Worm (Caenorhabditis elegans) whole organism, L1 larva: ENCODE results near the gene F56B6.6.

ENCODE experiments used
- C04F5.9 ChIP-seq: sonication (generic microtip); optimal IDR thresholded peaks from 2 replicates; lab custom pipeline; 2016; ENCODE audit warnings: missing genetic modification characterization, missing compliant biosample characterization
- C34B4.2 ChIP-seq: sonication (generic microtip); optimal IDR thresholded peaks from 2 replicates; lab custom pipeline; 2017; ENCODE audit warnings: mild to moderate bottlenecking, missing genetic modification characterization, missing compliant biosample characterization
- F16B12.6 ChIP-seq: fragments of 150-350 bp; optimal IDR thresholded peaks from 2 replicates; lab custom pipeline; 2014; ENCODE audit warnings: missing biosample characterization, missing genetic modification characterization
- Y116A8C.19 ChIP-seq: sonication (generic microtip); optimal IDR thresholded peaks from 2 replicates; lab custom pipeline; 2016; ENCODE audit warnings: missing compliant biosample characterization, missing genetic modification characterization, borderline replicate concordance
- alr-1 ChIP-seq: fragments of 200-800 bp; sonication (Bioruptor generic); optimal IDR thresholded peaks from 2 replicates; lab custom pipeline; 2018; ENCODE audit warnings: borderline replicate concordance, mild to moderate bottlenecking, missing genetic modification characterization, missing compliant biosample characterization
- aly-2 ChIP-seq: fragments of 150-350 bp; optimal IDR thresholded peaks from 2 replicates; lab custom pipeline; 2014; ENCODE audit warnings: missing biosample characterization, missing genetic modification characterization
- ama-1 ChIP-seq: fragments of 150-350 bp; optimal IDR thresholded peaks from 2 replicates; lab custom pipeline; 2014
- ceh-8 ChIP-seq: fragments of 200-800 bp; sonication (Bioruptor generic); optimal IDR thresholded peaks from 2 replicates; lab custom pipeline; 2018; ENCODE audit warnings: mild to moderate bottlenecking, missing genetic modification characterization, moderate library complexity, missing compliant biosample characterization
- ceh-82 ChIP-seq, 3 experiments: fragments of 150-350 bp in 1 of 3; sonication (generic microtip) in 2 of 3; optimal IDR thresholded peaks; 2 replicates each; lab custom pipeline; 2014 to 2017; ENCODE audit warnings: missing biosample characterization in 3 of 3, missing genetic modification characterization in 3 of 3
- ceh-88 ChIP-seq: fragments of 200-800 bp; sonication (Bioruptor generic); IDR thresholded peaks from 2 replicates; pipeline ENCODE4 v1.3.6; 2022; ENCODE audit warnings: missing genetic modification characterization, missing compliant biosample characterization
- ceh-90 ChIP-seq: sonication (generic microtip); optimal IDR thresholded peaks from 2 replicates; lab custom pipeline; 2016; ENCODE audit warnings: missing genetic modification characterization, missing compliant biosample characterization
- ces-1 ChIP-seq: fragments of 150-350 bp; optimal IDR thresholded peaks from 2 replicates; lab custom pipeline; 2014; ENCODE audit warnings: missing biosample characterization, missing genetic modification reagents, missing genetic modification characterization
- efl-1 ChIP-seq, 4 experiments: fragments of 150-350 bp; optimal IDR thresholded peaks in 3 of 4; peaks in 1 of 4; 1 replicate in 1 of 4; 2 replicates in 3 of 4; lab custom pipeline; 2014; ENCODE audit warnings: missing biosample characterization in 2 of 4, missing genetic modification characterization in 2 of 4, missing genetic modification reagents in 2 of 4
- efl-3 ChIP-seq: fragments of 200-800 bp; sonication (Bioruptor generic); optimal IDR thresholded peaks from 2 replicates; lab custom pipeline; 2018; ENCODE audit warnings: mild to moderate bottlenecking, missing genetic modification characterization, missing compliant biosample characterization
- egl-13 ChIP-seq: sonication (generic microtip); optimal IDR thresholded peaks from 2 replicates; lab custom pipeline; 2016; ENCODE audit warnings: missing genotype, missing genetic modification reagents, missing genetic modification characterization, missing compliant biosample characterization
- egl-27 ChIP-seq, 2 experiments: fragments of 150-350 bp in 1 of 2; sonication (generic microtip); optimal IDR thresholded peaks; 3 replicates each; lab custom pipeline; 2017 to 2018; ENCODE audit warnings: missing biosample characterization in 2 of 2, missing genetic modification characterization in 2 of 2, missing genetic modification reagents in 2 of 2
- elt-3 ChIP-seq, 6 experiments: fragments of 150-350 bp in 1 of 6; sonication (generic microtip); optimal IDR thresholded peaks; 2 replicates each; lab custom pipeline; 2017 to 2018; ENCODE audit warnings: missing biosample characterization in 6 of 6, missing genetic modification characterization in 6 of 6, inconsistent platforms in 1 of 6
- fkh-10 ChIP-seq: sonication (generic microtip); optimal IDR thresholded peaks from 2 replicates; lab custom pipeline; 2017; ENCODE audit warnings: missing biosample characterization, missing genetic modification reagents, missing genetic modification characterization
- fkh-4 ChIP-seq: sonication (generic microtip); optimal IDR thresholded peaks from 2 replicates; lab custom pipeline; 2016; ENCODE audit warnings: missing compliant biosample characterization, missing genetic modification characterization, borderline replicate concordance
- fkh-8 ChIP-seq: sonication (generic microtip); optimal IDR thresholded peaks from 2 replicates; lab custom pipeline; 2016; ENCODE audit warnings: mild to moderate bottlenecking, missing genetic modification characterization, missing compliant biosample characterization
- fos-1 ChIP-seq: fragments of 150-350 bp; optimal IDR thresholded peaks from 2 replicates; lab custom pipeline; 2014; ENCODE audit warnings: missing biosample characterization, missing genetic modification characterization
- grh-1 ChIP-seq: fragments of 200-800 bp; sonication (Bioruptor generic); IDR thresholded peaks from 2 replicates; pipeline ENCODE4 v1.3.6; 2022; ENCODE audit warnings: missing genetic modification reagents, missing genetic modification characterization, missing compliant biosample characterization
- hlh-17 ChIP-seq: fragments of 200-800 bp; sonication (Bioruptor generic); optimal IDR thresholded peaks from 2 replicates; lab custom pipeline; 2018; ENCODE audit warnings: missing genetic modification characterization, mild to moderate bottlenecking, missing compliant biosample characterization, moderate library complexity, borderline replicate concordance
- irx-1 ChIP-seq: sonication (generic microtip); optimal IDR thresholded peaks from 2 replicates; lab custom pipeline; 2016; ENCODE audit warnings: missing genetic modification characterization, missing compliant biosample characterization
- isw-1 ChIP-seq: fragments of 200-800 bp; sonication (Bioruptor generic); IDR thresholded peaks from 2 replicates; pipeline ENCODE4 v1.3.6; 2022; ENCODE audit warnings: missing genetic modification characterization, missing compliant biosample characterization
- lin-14 ChIP-seq: fragments of 200-800 bp; sonication (Bioruptor generic); optimal IDR thresholded peaks from 2 replicates; lab custom pipeline; 2018; ENCODE audit warnings: mild to moderate bottlenecking, missing genetic modification characterization, moderate library complexity, missing compliant biosample characterization
- lir-3 ChIP-seq: sonication (generic microtip); optimal IDR thresholded peaks from 2 replicates; lab custom pipeline; 2016; ENCODE audit warnings: mild to moderate bottlenecking, missing genetic modification characterization, moderate library complexity, missing compliant biosample characterization; ENCODE audit not compliant: poor library complexity
- mdl-1 ChIP-seq, 2 experiments: fragments of 150-350 bp; optimal IDR thresholded peaks; 2 replicates each; lab custom pipeline; 2014 to 2017; ENCODE audit warnings: missing biosample characterization in 2 of 2, missing genetic modification characterization in 2 of 2, inconsistent platforms in 1 of 2
- mef-2 ChIP-seq: fragments of 150-350 bp; optimal IDR thresholded peaks from 2 replicates; lab custom pipeline; 2014; ENCODE audit warnings: missing biosample characterization, missing genetic modification characterization
- nhr-12 ChIP-seq: sonication (generic microtip); optimal IDR thresholded peaks from 2 replicates; lab custom pipeline; 2017; ENCODE audit warnings: missing biosample characterization, missing genetic modification characterization
- nhr-19 ChIP-seq: fragments of 200-800 bp; sonication (Bioruptor generic); conservative IDR thresholded peaks from 2 replicates; pipeline ENCODE4 v1.3.6; 2022; ENCODE audit warnings: missing genetic modification characterization, missing compliant biosample characterization
- nhr-28 ChIP-seq: fragments of 150-350 bp; optimal IDR thresholded peaks from 2 replicates; lab custom pipeline; 2014; ENCODE audit warnings: missing biosample characterization, missing genetic modification characterization
- nhr-47 ChIP-seq: sonication (generic microtip); optimal IDR thresholded peaks from 2 replicates; lab custom pipeline; 2016; ENCODE audit warnings: mild to moderate bottlenecking, missing genetic modification characterization, moderate library complexity, missing compliant biosample characterization
- nhr-71 ChIP-seq: sonication (generic microtip); optimal IDR thresholded peaks from 2 replicates; lab custom pipeline; 2016; ENCODE audit warnings: mild to moderate bottlenecking, missing genetic modification characterization, moderate library complexity, missing compliant biosample characterization
- nhr-76 ChIP-seq: sonication (generic microtip); optimal IDR thresholded peaks from 2 replicates; lab custom pipeline; 2017; ENCODE audit warnings: missing biosample characterization, missing genetic modification characterization
- nhr-77 ChIP-seq: fragments of 150-350 bp; optimal IDR thresholded peaks from 2 replicates; lab custom pipeline; 2014; ENCODE audit warnings: missing biosample characterization, missing genetic modification characterization
- nhr-84 ChIP-seq: sonication (generic microtip); optimal IDR thresholded peaks from 2 replicates; lab custom pipeline; 2017; ENCODE audit warnings: missing biosample characterization, missing genetic modification characterization
- pax-3 ChIP-seq: fragments of 200-800 bp; sonication (Bioruptor generic); optimal IDR thresholded peaks from 2 replicates; lab custom pipeline; 2018; ENCODE audit warnings: mild to moderate bottlenecking, missing genetic modification characterization, moderate library complexity, missing compliant biosample characterization
- pqm-1 ChIP-seq: sonication (generic microtip); optimal IDR thresholded peaks from 3 replicates; lab custom pipeline; 2017; ENCODE audit warnings: missing biosample characterization, missing genetic modification characterization
- rnt-1 ChIP-seq: sonication (generic microtip); optimal IDR thresholded peaks from 2 replicates; lab custom pipeline; 2016; ENCODE audit warnings: mild to moderate bottlenecking, missing genetic modification characterization, moderate library complexity, missing compliant biosample characterization
- skn-1 ChIP-seq: fragments of 150-350 bp; optimal IDR thresholded peaks from 2 replicates; lab custom pipeline; 2014; ENCODE audit warnings: missing biosample characterization, missing genetic modification characterization
- snpc-4 ChIP-seq: fragments of 150-350 bp; optimal IDR thresholded peaks from 2 replicates; lab custom pipeline; 2014; ENCODE audit warnings: missing biosample characterization, missing genetic modification characterization
- sptf-1 ChIP-seq: fragments of 150-350 bp; optimal IDR thresholded peaks from 2 replicates; lab custom pipeline; 2014; ENCODE audit warnings: missing biosample characterization, missing genetic modification characterization
- sup-37 ChIP-seq: fragments of 200-800 bp; sonication (Bioruptor generic); optimal IDR thresholded peaks from 2 replicates; lab custom pipeline; 2018; ENCODE audit warnings: mild to moderate bottlenecking, missing genetic modification characterization, missing compliant biosample characterization
- swsn-7 ChIP-seq: sonication (generic microtip); optimal IDR thresholded peaks from 2 replicates; lab custom pipeline; 2016; ENCODE audit warnings: missing genetic modification characterization, missing compliant biosample characterization
- tbx-2 ChIP-seq: sonication (generic microtip); optimal IDR thresholded peaks from 2 replicates; lab custom pipeline; 2016; ENCODE audit warnings: missing genetic modification characterization, missing compliant biosample characterization
- tlp-1 ChIP-seq: fragments of 150-350 bp; optimal IDR thresholded peaks from 2 replicates; lab custom pipeline; 2014; ENCODE audit warnings: missing biosample characterization, missing genetic modification characterization
- unc-30 ChIP-seq: sonication (generic microtip); optimal IDR thresholded peaks from 2 replicates; lab custom pipeline; 2017; ENCODE audit warnings: missing biosample characterization, missing genetic modification characterization
- unc-62 ChIP-seq: fragments of 150-350 bp; optimal IDR thresholded peaks from 2 replicates; lab custom pipeline; 2014; ENCODE audit warnings: missing biosample characterization, missing genetic modification reagents, missing genetic modification characterization
- unc-98 ChIP-seq: fragments of 200-800 bp; sonication (Bioruptor generic); IDR thresholded peaks from 2 replicates; pipeline ENCODE4 v1.3.6; 2022; ENCODE audit warnings: missing genetic modification characterization, missing compliant biosample characterization
- vab-15 ChIP-seq: sonication (generic microtip); optimal IDR thresholded peaks from 2 replicates; lab custom pipeline; 2017; ENCODE audit warnings: missing genotype, mild to moderate bottlenecking, missing genetic modification characterization, missing compliant biosample characterization
- xbp-1 ChIP-seq: sonication (generic microtip); optimal IDR thresholded peaks from 2 replicates; lab custom pipeline; 2016; ENCODE audit warnings: missing genetic modification characterization, missing compliant biosample characterization
- ztf-4 ChIP-seq: fragments of 150-350 bp; optimal IDR thresholded peaks from 2 replicates; lab custom pipeline; 2014; ENCODE audit warnings: missing biosample characterization, missing genetic modification characterization

Gene F56B6.6

DNA sequence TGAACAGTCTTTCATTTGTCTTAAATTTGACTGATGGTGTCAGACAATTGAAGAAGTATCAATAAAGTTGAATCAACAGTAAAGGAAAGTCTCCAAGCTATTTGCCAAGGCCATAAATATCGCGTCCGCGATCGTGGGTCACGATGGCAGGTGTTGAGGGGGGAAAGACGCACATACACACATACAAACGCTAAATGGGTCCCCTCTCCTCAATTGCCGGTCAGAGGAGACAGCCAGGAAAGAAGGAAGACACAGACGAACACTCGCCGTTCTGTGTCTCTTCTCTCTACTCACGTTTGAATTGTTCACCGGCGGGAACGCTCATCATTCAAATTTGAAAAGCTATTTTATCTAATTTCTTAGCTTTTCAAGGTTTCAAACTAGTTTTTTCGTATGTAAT lies 8.0 kb upstream of the F56B6.6 start (continued):
- TF ChIP-seq nhr-19 (GFP tag; lab: Robert Waterston, UW) (0 out of 2 replicates have a peak, but pooled peaks have one; percentile 3), xbp-1 (tag; lab: Kevin White, UChicago) (no peak), nhr-77 (tag; lab: Kevin White, UChicago) (no peak), ztf-4 (tag; lab: Kevin White, UChicago) (no peak), isw-1 (GFP tag; lab: Robert Waterston, UW) (no peak), fkh-10 (no peak), C04F5.9 (tag; lab: Kevin White, UChicago) (no peak), fkh-4 (tag; lab: Kevin White, UChicago) (no peak), skn-1 (tag; lab: Kevin White, UChicago) (no peak), fkh-8 (tag; lab: Kevin White, UChicago) (no peak), nhr-12 (no peak), C34B4.2 (tag; lab: Kevin White, UChicago) (no peak), vab-15 (tag; lab: Kevin White, UChicago) (no peak), nhr-76 (no peak), sptf-1 (no peak), F16B12.6 (no peak), irx-1 (no peak), alr-1 (tag; lab: Kevin White, UChicago) (no peak), fos-1 (tag; lab: Kevin White, UChicago) (no peak), nhr-28 (tag; lab: Kevin White, UChicago) (no peak), pqm-1 (tag; lab: Kevin White, UChicago) (no peak), Y116A8C.19 (tag; lab: Kevin White, UChicago) (no peak), tlp-1 (tag; lab: Kevin White, UChicago) (no peak), efl-3 (GFP tag; lab: Kevin White, UChicago) (no peak), unc-62 (GFP tag; lab: Kevin White, UChicago) (no peak), mdl-1 (tag; optimal IDR thresholded peaks at IDR 0.05; lab: Kevin White, UChicago) (peak in 1 of 2 experiments; percentile 19), lir-3 (tag; lab: Kevin White, UChicago) (no peak), nhr-71 (tag; lab: Kevin White, UChicago) (peak; percentile 30), swsn-7 (peak; percentile 1), unc-98 (no peak), ama-1 (lab: Kevin White, UChicago) (peak; percentile 56), ceh-88 (GFP tag; lab: Robert Waterston, UW) (no peak), grh-1 (GFP tag; lab: Robert Waterston, UW) (no peak), mef-2 (tag; lab: Kevin White, UChicago) (no peak), tbx-2 (tag; lab: Kevin White, UChicago) (peak; percentile 12), rnt-1 (tag; lab: Kevin White, UChicago) (peak; percentile 38), ceh-90 (tag; lab: Kevin White, UChicago) (no peak), unc-30 (tag; lab: Kevin White, UChicago) (no peak), pax-3 (tag; lab: Kevin White, UChicago) (no peak), ces-1 (GFP tag; lab: Kevin White, UChicago) (no peak), nhr-47 (tag; lab: Kevin White, UChicago) (peak; percentile 28), ceh-8 (GFP tag; lab: Kevin White, UChicago) (no peak), lin-14 (GFP tag; lab: Kevin White, UChicago) (peak; percentile 79), elt-3 (tag; optimal IDR thresholded peaks at IDR 0.05; lab: Kevin White, UChicago) (no peak), efl-1 (optimal IDR thresholded peaks at IDR 0.05; lab: Kevin White, UChicago) (peak in 1 of 2 experiments; percentile 59), efl-1 (GFP tag; optimal IDR thresholded peaks at IDR 0.05 in 1 of 2; lab: Kevin White, UChicago) (peak in 1 of 2 experiments; percentile 49), egl-13 (tag; lab: Kevin White, UChicago) (no peak), ceh-82 (tag; optimal IDR thresholded peaks at IDR 0.05; lab: Kevin White, UChicago) (peak in 1 of 3 experiments; percentile 2), nhr-84 (tag; lab: Kevin White, UChicago) (no peak), egl-27 (tag; optimal IDR thresholded peaks at IDR 0.05; lab: Kevin White, UChicago) (no peak), hlh-17 (GFP tag; lab: Kevin White, UChicago) (no peak), aly-2 (tag; lab: Kevin White, UChicago) (no peak), sup-37 (GFP tag; lab: Kevin White, UChicago) (no peak), snpc-4 (no peak)
